Fruit fly (Drosophila melanogaster): ENCODE results near the gene CG15021.

The CG15021 gene

DNA sequence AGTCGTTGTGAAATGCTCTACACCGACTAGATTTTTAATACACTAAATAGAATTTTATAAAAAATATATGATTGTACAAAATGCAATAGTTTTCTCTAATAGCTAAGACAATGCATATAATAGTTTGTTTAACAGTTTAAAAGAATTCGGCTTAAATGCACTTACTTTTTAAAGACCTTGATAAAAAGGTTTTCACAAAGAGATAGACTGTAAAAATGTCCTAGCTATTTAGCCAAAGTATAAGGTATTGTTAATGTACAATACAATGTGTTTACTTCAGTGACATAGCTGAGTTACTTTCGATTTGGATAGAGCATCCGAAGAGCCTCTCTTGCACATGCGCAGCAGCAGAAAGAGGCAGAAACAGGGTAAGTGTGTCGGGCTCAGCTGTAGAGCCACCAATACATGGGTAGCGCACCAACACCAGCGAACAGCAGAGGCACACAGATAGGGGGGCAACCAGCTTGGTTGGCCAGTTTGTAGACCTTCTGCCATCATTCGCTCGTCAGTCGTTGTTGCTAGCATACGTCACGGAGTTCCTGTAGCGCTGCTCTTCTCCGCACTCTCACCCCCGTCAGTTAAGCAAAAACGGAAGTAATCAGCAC is 29.8 kb upstream of the CG15021 start, which contains the start of gene TP53INP:
Gene TP53INP (plus strand): TSS at position 291 of the 605 bp plus-strand sequence.
- peak; percentile 29 for TF ChIP-seq tai (GFP tag; optimal IDR thresholded peaks at IDR 0.05)
- no peak for TF ChIP-seq lola (GFP tag; optimal IDR thresholded peaks at IDR 0.05)
- TF ChIP-seq br (GFP tag; optimal IDR thresholded peaks at IDR 0.05) = peak; percentile 81
- TF ChIP-seq Dif (GFP tag; optimal IDR thresholded peaks at IDR 0.05; ENCODE audit: partially characterized antibody) = peak; percentile 57
- no peak for TF ChIP-seq usp (GFP tag; optimal IDR thresholded peaks at IDR 0.05)
- peak in 1 of 2 experiments; percentile 86 for TF ChIP-seq foxo (GFP tag; optimal IDR thresholded peaks at IDR 0.05)
- peak; percentile 63 for TF ChIP-seq CG9705 (GFP tag; optimal IDR thresholded peaks at IDR 0.05)
- no peak for TF ChIP-seq Myc (optimal IDR thresholded peaks at IDR 0.05)
- peak; percentile 5 for TF ChIP-seq Jra (GFP tag; optimal IDR thresholded peaks at IDR 0.05)
- no peak for TF ChIP-seq pan (optimal IDR thresholded peaks at IDR 0.05)
- TF ChIP-seq rgr (GFP tag; optimal IDR thresholded peaks at IDR 0.05) = peak; percentile 82
- TF ChIP-seq CG32264 (GFP tag; optimal IDR thresholded peaks at IDR 0.05) = peak; percentile 34
- TF ChIP-seq jim (GFP tag; optimal IDR thresholded peaks at IDR 0.05) = no peak
- TF ChIP-seq CrebA (GFP tag; optimal IDR thresholded peaks at IDR 0.05; ENCODE audit: borderline replicate concordance) = no peak
- TF ChIP-seq brk (GFP tag; optimal IDR thresholded peaks at IDR 0.05) = peak; percentile 41
- TF ChIP-seq woc (GFP tag; optimal IDR thresholded peaks at IDR 0.05) = peak; percentile 86
- TF ChIP-seq Hr83 (GFP tag; optimal IDR thresholded peaks at IDR 0.05; ENCODE audit: poor library complexity, severe bottlenecking) = peak; percentile 36
- TF ChIP-seq psq (GFP tag; optimal IDR thresholded peaks at IDR 0.05) = peak; percentile 88
- TF ChIP-seq N (GFP tag; optimal IDR thresholded peaks at IDR 0.05) = no peak
- TF ChIP-seq dsf (GFP tag; optimal IDR thresholded peaks at IDR 0.05; ENCODE audit: borderline replicate concordance) = peak; percentile 13
- peak; percentile 60 for TF ChIP-seq sage (GFP tag; optimal IDR thresholded peaks at IDR 0.05)
- peak; percentile 44 for TF ChIP-seq Vsx2 (GFP tag; optimal IDR thresholded peaks at IDR 0.05; ENCODE audit: partially characterized antibody)
- no peak for TF ChIP-seq Dfd (GFP tag; optimal IDR thresholded peaks at IDR 0.05)
- peak; percentile 80 for TF ChIP-seq OdsH (GFP tag; optimal IDR thresholded peaks at IDR 0.05)
- TF ChIP-seq Rel (GFP tag; optimal IDR thresholded peaks at IDR 0.05) = peak; percentile 30
- TF ChIP-seq Rel (tag; optimal IDR thresholded peaks at IDR 0.05) = peak; percentile 26
- TF ChIP-seq sv (GFP tag; optimal IDR thresholded peaks at IDR 0.05) = peak; percentile 84
- TF ChIP-seq dmrt93B (GFP tag; optimal IDR thresholded peaks at IDR 0.05) = peak; percentile 70
- peak; percentile 88 for TF ChIP-seq Sp1 (GFP tag; optimal IDR thresholded peaks at IDR 0.05)
- TF ChIP-seq Hr78 (GFP tag; optimal IDR thresholded peaks at IDR 0.05) = no peak
- peak; percentile 85 for TF ChIP-seq h (GFP tag; optimal IDR thresholded peaks at IDR 0.05)
- TF ChIP-seq Hnf4 (GFP tag; optimal IDR thresholded peaks at IDR 0.05) = peak; percentile 65
- peak; percentile 84 for TF ChIP-seq HLH106 (tag; optimal IDR thresholded peaks at IDR 0.05)
- no peak for TF ChIP-seq Abd-B (GFP tag; optimal IDR thresholded peaks at IDR 0.05)
- peak; percentile 73 for TF ChIP-seq ey (GFP tag; optimal IDR thresholded peaks at IDR 0.05)
- TF ChIP-seq fru (GFP tag; optimal IDR thresholded peaks at IDR 0.05) = peak; percentile 87
- no peak for TF ChIP-seq GATAd (GFP tag; optimal IDR thresholded peaks at IDR 0.05)
- TF ChIP-seq Mio (GFP tag; optimal IDR thresholded peaks at IDR 0.05) = no peak
- peak in 1 of 2 experiments; percentile 42 for TF ChIP-seq dl (GFP tag; optimal IDR thresholded peaks at IDR 0.05; ENCODE audit: insufficient read depth in 1 of 2, partially characterized antibody in 2 of 2)

DNA sequence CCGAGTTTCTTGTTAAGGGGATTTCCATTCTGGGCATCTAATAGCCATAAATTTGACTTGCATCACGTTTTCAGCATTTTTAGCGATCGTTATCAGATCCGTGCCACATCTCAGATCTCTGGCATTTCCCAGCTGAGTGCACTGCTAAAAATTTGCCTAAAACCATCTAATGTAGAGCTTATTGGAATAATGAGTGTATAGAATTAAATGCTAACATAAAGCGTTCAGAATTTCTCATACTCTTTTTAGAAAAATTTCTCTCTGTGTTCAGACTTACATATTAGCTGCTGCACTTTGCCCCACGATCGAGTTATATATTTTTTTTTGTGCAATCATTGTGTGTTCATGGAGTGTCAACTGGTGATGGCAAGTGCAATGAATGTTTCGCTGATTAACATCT is 28.8 kb upstream of the CG15021 start:
- TF ChIP-seq CrebA (GFP tag; optimal IDR thresholded peaks at IDR 0.05; ENCODE audit: borderline replicate concordance) = no peak
- TF ChIP-seq dl (GFP tag; optimal IDR thresholded peaks at IDR 0.05; ENCODE audit: insufficient read depth in 1 of 2, partially characterized antibody in 2 of 2) = no peak
- no peak for TF ChIP-seq Vsx2 (GFP tag; optimal IDR thresholded peaks at IDR 0.05; ENCODE audit: partially characterized antibody)
- TF ChIP-seq HLH106 (tag; optimal IDR thresholded peaks at IDR 0.05) = peak; percentile 18
- no peak for TF ChIP-seq Hr83 (GFP tag; optimal IDR thresholded peaks at IDR 0.05; ENCODE audit: poor library complexity, severe bottlenecking)
- TF ChIP-seq foxo (GFP tag; optimal IDR thresholded peaks at IDR 0.05) = peak in 1 of 2 experiments; percentile 39
- no peak for TF ChIP-seq Sp1 (GFP tag; optimal IDR thresholded peaks at IDR 0.05)
- no peak for TF ChIP-seq psq (GFP tag; optimal IDR thresholded peaks at IDR 0.05)
- peak; percentile 21 for TF ChIP-seq br (GFP tag; optimal IDR thresholded peaks at IDR 0.05)
- TF ChIP-seq GATAd (GFP tag; optimal IDR thresholded peaks at IDR 0.05) = no peak
- no peak for TF ChIP-seq dmrt93B (GFP tag; optimal IDR thresholded peaks at IDR 0.05)
- TF ChIP-seq sage (GFP tag; optimal IDR thresholded peaks at IDR 0.05) = no peak
- no peak for TF ChIP-seq dsf (GFP tag; optimal IDR thresholded peaks at IDR 0.05; ENCODE audit: borderline replicate concordance)
- no peak for TF ChIP-seq Dif (GFP tag; optimal IDR thresholded peaks at IDR 0.05; ENCODE audit: partially characterized antibody)
- TF ChIP-seq Hr78 (GFP tag; optimal IDR thresholded peaks at IDR 0.05) = no peak
- no peak for TF ChIP-seq Dfd (GFP tag; optimal IDR thresholded peaks at IDR 0.05)
- peak; percentile 40 for TF ChIP-seq rgr (GFP tag; optimal IDR thresholded peaks at IDR 0.05)
- TF ChIP-seq Mio (GFP tag; optimal IDR thresholded peaks at IDR 0.05) = no peak
- TF ChIP-seq woc (GFP tag; optimal IDR thresholded peaks at IDR 0.05) = no peak
- peak; percentile 15 for TF ChIP-seq fru (GFP tag; optimal IDR thresholded peaks at IDR 0.05)
- peak; percentile 40 for TF ChIP-seq h (GFP tag; optimal IDR thresholded peaks at IDR 0.05)
- TF ChIP-seq brk (GFP tag; optimal IDR thresholded peaks at IDR 0.05) = no peak
- TF ChIP-seq tai (GFP tag; optimal IDR thresholded peaks at IDR 0.05) = peak; percentile 27
- TF ChIP-seq sv (GFP tag; optimal IDR thresholded peaks at IDR 0.05) = no peak
- TF ChIP-seq N (GFP tag; optimal IDR thresholded peaks at IDR 0.05) = no peak
- no peak for TF ChIP-seq CG32264 (GFP tag; optimal IDR thresholded peaks at IDR 0.05)
- no peak for TF ChIP-seq lola (GFP tag; optimal IDR thresholded peaks at IDR 0.05)
- no peak for TF ChIP-seq jim (GFP tag; optimal IDR thresholded peaks at IDR 0.05)
- TF ChIP-seq Hnf4 (GFP tag; optimal IDR thresholded peaks at IDR 0.05) = no peak
- no peak for TF ChIP-seq Abd-B (GFP tag; optimal IDR thresholded peaks at IDR 0.05)
- TF ChIP-seq ey (GFP tag; optimal IDR thresholded peaks at IDR 0.05) = peak; percentile 21
- no peak for TF ChIP-seq Rel (GFP tag; optimal IDR thresholded peaks at IDR 0.05)
- no peak for TF ChIP-seq Rel (tag; optimal IDR thresholded peaks at IDR 0.05)
- no peak for TF ChIP-seq Myc (optimal IDR thresholded peaks at IDR 0.05)

Measured in whole organism, wandering third instar larva.